Fruit fly (Drosophila melanogaster): ENCODE data around the gene hoe2.

Gene hoe2

dm6 chr2L:4887382-4888219 lies 48.6 kb downstream of the hoe2 start (continued):
- TF ChIP-seq NC2α (GFP tag; optimal IDR thresholded peaks at IDR 0.05) = peak; percentile 8
- peak; percentile 1 for TF ChIP-seq stwl (tag; optimal IDR thresholded peaks at IDR 0.05)
- 0 out of 3 replicates have a peak, but pooled peaks have one; percentile 15 for TF ChIP-seq C15 (GFP tag; IDR thresholded peaks at IDR 0.05)
- TF ChIP-seq CG3065 (GFP tag; optimal IDR thresholded peaks at IDR 0.05) = no peak
- no peak for TF ChIP-seq CG14965 (GFP tag; optimal IDR thresholded peaks at IDR 0.05; ENCODE audit: borderline replicate concordance)
- TF ChIP-seq sna (GFP tag; IDR thresholded peaks at IDR 0.05; ENCODE audit: partially characterized antibody) = no peak
- TF ChIP-seq CG16779 (GFP tag; IDR thresholded peaks at IDR 0.05) = no peak
- TF ChIP-seq sim (GFP tag; IDR thresholded peaks at IDR 0.05) = no peak
- peak; percentile 7 for TF ChIP-seq Atf-2 (GFP tag; optimal IDR thresholded peaks at IDR 0.05)
- peak; percentile 30 for TF ChIP-seq CG33213 (GFP tag; optimal IDR thresholded peaks at IDR 0.05)
- no peak for TF ChIP-seq Dref (GFP tag; IDR thresholded peaks at IDR 0.05)
- TF ChIP-seq Chrac-16 (GFP tag; optimal IDR thresholded peaks at IDR 0.05) = peak; percentile 69
- peak; percentile 33 for TF ChIP-seq HLH54F (GFP tag; optimal IDR thresholded peaks at IDR 0.05)
- no peak for TF ChIP-seq gt (GFP tag; IDR thresholded peaks at IDR 0.05)
- no peak for TF ChIP-seq CG7963 (GFP tag; IDR thresholded peaks at IDR 0.05; ENCODE audit: partially characterized antibody)
- no peak for TF ChIP-seq p53 (GFP tag; optimal IDR thresholded peaks at IDR 0.05)
- TF ChIP-seq Fer3 (tag; optimal IDR thresholded peaks at IDR 0.05) = peak; percentile 62
- peak; percentile 65 for TF ChIP-seq zf30C (GFP tag; optimal IDR thresholded peaks at IDR 0.05)
- TF ChIP-seq CG18764 (GFP tag; optimal IDR thresholded peaks at IDR 0.05) = peak; percentile 43
- no peak for TF ChIP-seq dan (GFP tag; IDR thresholded peaks at IDR 0.05)
- TF ChIP-seq CG11504 (tag; optimal IDR thresholded peaks at IDR 0.05) = peak; percentile 67
- TF ChIP-seq CG34224 (GFP tag; IDR thresholded peaks at IDR 0.05; ENCODE audit: partially characterized antibody) = no peak
- TF ChIP-seq CG6683 (GFP tag; optimal IDR thresholded peaks at IDR 0.05) = no peak
- peak; percentile 70 for TF ChIP-seq Oli (tag; optimal IDR thresholded peaks at IDR 0.05)
- peak; percentile 36 for TF ChIP-seq CG4820 (GFP tag; optimal IDR thresholded peaks at IDR 0.05)
- no peak; the same call in 1 of the 2 replicates for TF ChIP-seq chm (GFP tag; IDR thresholded peaks at IDR 0.05)
- peak; percentile 68 for TF ChIP-seq tap (tag; optimal IDR thresholded peaks at IDR 0.05)
- TF ChIP-seq CG18011 (GFP tag; optimal IDR thresholded peaks at IDR 0.05) = no peak
- peak; percentile 53; the same call in 1 of the 2 replicates for TF ChIP-seq CG7372 (GFP tag; IDR thresholded peaks at IDR 0.05)
- TF ChIP-seq Blimp-1 (GFP tag; optimal IDR thresholded peaks at IDR 0.05) = peak; percentile 19
- TF ChIP-seq CG8281 (tag; optimal IDR thresholded peaks at IDR 0.05) = no peak
- peak; percentile 71 for TF ChIP-seq Med (GFP tag)
- peak; percentile 36 for TF ChIP-seq CG7271 (tag; optimal IDR thresholded peaks at IDR 0.05)
- TF ChIP-seq ken (GFP tag; IDR thresholded peaks at IDR 0.05) = peak; percentile 52; the same call in 1 of the 3 replicates
- TF ChIP-seq esg (GFP tag; conservative IDR thresholded peaks at IDR 0.05) = peak; percentile 69
- TF ChIP-seq CG13296 (GFP tag; optimal IDR thresholded peaks at IDR 0.05) = peak; percentile 26
- TF ChIP-seq CG17361 (GFP tag; IDR thresholded peaks at IDR 0.05) = peak; percentile 57; the same call in 1 of the 3 replicates
- TF ChIP-seq da (GFP tag; optimal IDR thresholded peaks at IDR 0.05) = no peak
- peak; percentile 39 for TF ChIP-seq pnt (GFP tag; optimal IDR thresholded peaks at IDR 0.05)
- TF ChIP-seq Awh (GFP tag; IDR thresholded peaks at IDR 0.05) = peak; percentile 63
- peak; percentile 75 to 81 for TF ChIP-seq bsh (GFP tag; optimal IDR thresholded peaks at IDR 0.05)
- peak; percentile 25 for TF ChIP-seq Hr3 (GFP tag; optimal IDR thresholded peaks at IDR 0.05)
- TF ChIP-seq CG18262 (tag; optimal IDR thresholded peaks at IDR 0.05) = peak; percentile 25
- no peak for TF ChIP-seq eyg (GFP tag; optimal IDR thresholded peaks at IDR 0.05)
- peak; percentile 63 for TF ChIP-seq Ssrp (tag; optimal IDR thresholded peaks at IDR 0.05)
- TF ChIP-seq CG7786 (GFP tag; optimal IDR thresholded peaks at IDR 0.05) = no peak
- peak; percentile 55; the same call in 1 of the 2 replicates for TF ChIP-seq NFAT (GFP tag; IDR thresholded peaks at IDR 0.05)
- TF ChIP-seq CG7556 (GFP tag; optimal IDR thresholded peaks at IDR 0.05) = peak; percentile 39
- TF ChIP-seq CG5245 (GFP tag; optimal IDR thresholded peaks at IDR 0.05) = peak; percentile 47

Measured in whole organism, embryonic.